Worm (Caenorhabditis elegans) whole organism, L2 larva: ENCODE measurements around the gene F10C1.8.

Experiments used
- F13H6.1 ChIP-seq: sonication (generic microtip); optimal IDR thresholded peaks from 2 replicates; lab custom pipeline; 2016; ENCODE audit warnings: missing genetic modification characterization, missing compliant biosample characterization
- ama-1 ChIP-seq: fragments of 150-350 bp; optimal IDR thresholded peaks from 2 replicates; lab custom pipeline; 2018; ENCODE audit warnings: inconsistent platforms
- fos-1 ChIP-seq: fragments of 150-350 bp; optimal IDR thresholded peaks from 2 replicates; lab custom pipeline; 2014; ENCODE audit warnings: missing biosample characterization, missing genetic modification characterization
- lin-39 ChIP-seq: fragments of 150-350 bp; optimal IDR thresholded peaks from 2 replicates; lab custom pipeline; 2014; ENCODE audit warnings: missing biosample characterization, missing genetic modification reagents, missing genetic modification characterization
- mab-5 ChIP-seq: fragments of 150-350 bp; optimal IDR thresholded peaks from 2 replicates; lab custom pipeline; 2014; ENCODE audit warnings: missing biosample characterization, missing genetic modification characterization
- mdl-1 ChIP-seq, 2 experiments: fragments of 150-350 bp in 1 of 2; sonication (generic microtip) in 1 of 2; optimal IDR thresholded peaks; 2 replicates each; lab custom pipeline; 2017; ENCODE audit warnings: missing biosample characterization in 2 of 2, missing genetic modification characterization in 2 of 2
- nhr-237 ChIP-seq: fragments of 150-350 bp; optimal IDR thresholded peaks from 2 replicates; lab custom pipeline; 2014; ENCODE audit warnings: missing biosample characterization, missing genetic modification characterization
- peb-1 ChIP-seq: fragments of 150-350 bp; optimal IDR thresholded peaks from 2 replicates; lab custom pipeline; 2014; ENCODE audit warnings: missing biosample characterization, missing genetic modification characterization
- snpc-4 ChIP-seq: fragments of 150-350 bp; optimal IDR thresholded peaks from 2 replicates; lab custom pipeline; 2014; ENCODE audit warnings: missing biosample characterization, missing genetic modification characterization
- unc-62 ChIP-seq: fragments of 150-350 bp; optimal IDR thresholded peaks from 2 replicates; lab custom pipeline; 2014; ENCODE audit warnings: missing biosample characterization, missing genetic modification reagents, missing genetic modification characterization
- ztf-11 ChIP-seq: sonication (generic microtip); optimal IDR thresholded peaks from 2 replicates; lab custom pipeline; 2017; ENCODE audit warnings: missing biosample characterization, missing genetic modification characterization

- TF ChIP-seq mdl-1 (tag; optimal IDR thresholded peaks at IDR 0.05; lab: Kevin White, UChicago) = no peak
- no peak for TF ChIP-seq ama-1 (lab: Kevin White, UChicago)
- TF ChIP-seq ztf-11 (tag; lab: Kevin White, UChicago) = no peak
- TF ChIP-seq peb-1 (tag; lab: Kevin White, UChicago) = no peak
- no peak for TF ChIP-seq lin-39
- no peak for TF ChIP-seq nhr-237 (tag; lab: Kevin White, UChicago)
- TF ChIP-seq snpc-4 (tag; lab: Kevin White, UChicago) = no peak
- TF ChIP-seq fos-1 (tag; lab: Kevin White, UChicago) = no peak
- no peak for TF ChIP-seq F13H6.1 (tag; lab: Kevin White, UChicago)
- no peak for TF ChIP-seq unc-62 (GFP tag; lab: Kevin White, UChicago)
- no peak for TF ChIP-seq mab-5 (tag; lab: Kevin White, UChicago)
Measured at ce11 chrII:5736599-5736998, 17.7 kb upstream of the F10C1.8 start.
